Fruit fly (Drosophila melanogaster): Measurements from ENCODE around the gene Ir94b.
A peak's percentile ranks its signal among the peaks of the same experiment; 100 is the strongest.

Gene Ir94b

DNA sequence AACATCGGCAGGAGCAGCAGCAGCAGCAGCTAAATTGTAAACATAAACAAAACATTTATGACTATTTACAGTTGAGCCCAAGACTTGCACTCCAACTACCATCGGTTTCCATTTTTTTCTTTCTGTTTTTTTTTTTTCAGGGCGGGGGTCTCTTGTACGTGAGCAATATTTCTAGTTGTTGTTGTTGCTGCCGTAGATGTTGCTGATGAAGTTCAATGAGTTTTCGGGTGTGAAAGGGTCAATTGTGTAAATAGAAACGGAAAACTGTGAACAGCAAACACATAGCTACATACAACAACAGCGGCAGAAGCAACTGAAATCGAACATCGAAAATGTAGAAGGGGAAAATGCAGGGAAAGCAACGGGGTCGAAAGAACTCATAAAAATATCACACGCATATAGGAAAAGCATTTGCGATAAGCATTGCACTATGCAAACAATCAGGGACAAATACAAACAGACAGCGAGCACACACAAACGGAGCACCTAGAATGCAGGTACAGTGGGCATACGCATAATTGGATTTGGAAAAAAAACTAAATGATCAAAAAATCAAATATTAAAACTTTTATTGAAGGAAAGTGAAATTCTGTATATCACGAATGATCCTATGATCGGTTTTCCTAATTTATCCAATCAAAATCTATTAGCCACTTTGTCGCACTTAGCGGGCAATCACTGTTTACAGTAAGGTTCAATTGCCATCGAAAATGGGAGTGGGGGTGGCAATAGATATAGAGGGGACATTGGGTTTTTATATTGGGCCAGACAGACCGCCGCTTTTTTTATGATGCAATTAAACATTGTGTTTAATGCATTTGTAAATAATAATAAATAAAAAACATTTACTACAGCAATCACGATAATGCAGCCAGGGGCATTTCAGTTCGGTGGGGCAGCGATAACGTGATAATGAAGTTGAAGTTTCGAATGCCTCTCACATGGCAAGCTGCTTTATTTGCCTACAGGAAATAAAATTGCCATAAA lies 28.7 kb upstream of the Ir94b start (continued):
- TF ChIP-seq CG10959 (GFP tag; IDR thresholded peaks at IDR 0.05) = peak; percentile 81
- TF ChIP-seq CG32767 (GFP tag; IDR thresholded peaks at IDR 0.05) = peak; percentile 82
- TF ChIP-seq lov (optimal IDR thresholded peaks at IDR 0.05) = no peak
- TF ChIP-seq lov (GFP tag; IDR thresholded peaks at IDR 0.05) = peak; percentile 85
- TF ChIP-seq Fer3 (tag; optimal IDR thresholded peaks at IDR 0.05) = peak; percentile 54
- no peak for TF ChIP-seq insv (GFP tag; optimal IDR thresholded peaks at IDR 0.05)
- no peak for TF ChIP-seq pzg (GFP tag; optimal IDR thresholded peaks at IDR 0.05)
- TF ChIP-seq CG4854 (GFP tag; optimal IDR thresholded peaks at IDR 0.05) = peak; percentile 59
- TF ChIP-seq CG6689 (GFP tag; IDR thresholded peaks at IDR 0.05) = peak; percentile 85
- TF ChIP-seq dmrt11E (tag; optimal IDR thresholded peaks at IDR 0.05) = peak; percentile 87
- TF ChIP-seq disco-r (GFP tag; optimal IDR thresholded peaks at IDR 0.05) = no peak
- TF ChIP-seq CG1602 (GFP tag; optimal IDR thresholded peaks at IDR 0.05) = peak; percentile 54
- no peak for TF ChIP-seq Dref (GFP tag; IDR thresholded peaks at IDR 0.05)
- TF ChIP-seq CG9932 (GFP tag; IDR thresholded peaks at IDR 0.05) = no peak
- peak; percentile 85 for TF ChIP-seq CG1024 (GFP tag; IDR thresholded peaks at IDR 0.05)
- peak; percentile 3 for TF ChIP-seq YL-1 (GFP tag; optimal IDR thresholded peaks at IDR 0.05)
- no peak for TF ChIP-seq luna (GFP tag; optimal IDR thresholded peaks at IDR 0.05)
- TF ChIP-seq CHES-1-like (GFP tag; optimal IDR thresholded peaks at IDR 0.05) = peak; percentile 3
- peak; percentile 76 for TF ChIP-seq ATbp (GFP tag; optimal IDR thresholded peaks at IDR 0.05)
- TF ChIP-seq CG30431 (GFP tag; optimal IDR thresholded peaks at IDR 0.05) = peak; percentile 53
- TF ChIP-seq stwl (tag; optimal IDR thresholded peaks at IDR 0.05) = peak; percentile 44
- TF ChIP-seq peb (GFP tag; IDR thresholded peaks at IDR 0.05) = peak; percentile 85
- TF ChIP-seq Doc3 (GFP tag; IDR thresholded peaks at IDR 0.05; ENCODE audit: partially characterized antibody) = no peak
- peak; percentile 79; the same call in 3 of the 4 replicates for TF ChIP-seq Gug (GFP tag; IDR thresholded peaks at IDR 0.05)
- peak; percentile 23 for TF ChIP-seq maf-S (GFP tag; optimal IDR thresholded peaks at IDR 0.05)
- peak; percentile 73 for TF ChIP-seq Nf-YA (GFP tag; IDR thresholded peaks at IDR 0.05)
- TF ChIP-seq CoRest (tag; optimal IDR thresholded peaks at IDR 0.05) = peak; percentile 79
- no peak for TF ChIP-seq br (optimal IDR thresholded peaks at IDR 0.05)
- TF ChIP-seq CG4328 (GFP tag; optimal IDR thresholded peaks at IDR 0.05) = peak; percentile 17
- peak; percentile 74 for TF ChIP-seq CG13424 (tag; optimal IDR thresholded peaks at IDR 0.05)
- TF ChIP-seq CG15011 (GFP tag; optimal IDR thresholded peaks at IDR 0.05) = peak; percentile 9
- peak; percentile 83 for TF ChIP-seq Awh (GFP tag; IDR thresholded peaks at IDR 0.05)
- no peak for TF ChIP-seq Oaz (GFP tag; IDR thresholded peaks at IDR 0.05)
- TF ChIP-seq da (GFP tag; optimal IDR thresholded peaks at IDR 0.05) = peak; percentile 22
- TF ChIP-seq oc (tag; optimal IDR thresholded peaks at IDR 0.05) = peak; percentile 53
- no peak for TF ChIP-seq h (optimal IDR thresholded peaks at IDR 0.05)
- peak; percentile 46 for TF ChIP-seq btn (GFP tag; optimal IDR thresholded peaks at IDR 0.05)
- peak; percentile 81 for TF ChIP-seq CG8765 (GFP tag; IDR thresholded peaks at IDR 0.05)
- TF ChIP-seq jumu (GFP tag; optimal IDR thresholded peaks at IDR 0.05) = peak; percentile 80
- TF ChIP-seq CG14965 (GFP tag; optimal IDR thresholded peaks at IDR 0.05; ENCODE audit: borderline replicate concordance) = peak; percentile 28
- TF ChIP-seq psq (GFP tag; optimal IDR thresholded peaks at IDR 0.05) = peak; percentile 19
- TF ChIP-seq Abd-B (GFP tag; optimal IDR thresholded peaks at IDR 0.05) = peak; percentile 76
- peak; percentile 93 for TF ChIP-seq Xrp1 (GFP tag; IDR thresholded peaks at IDR 0.05)
- TF ChIP-seq Jarid2 (GFP tag; optimal IDR thresholded peaks at IDR 0.05) = peak; percentile 9
- peak; percentile 55 for TF ChIP-seq slp2 (GFP tag; optimal IDR thresholded peaks at IDR 0.05)
- peak; percentile 64 for TF ChIP-seq dimm (GFP tag; IDR thresholded peaks at IDR 0.05)
- TF ChIP-seq Atf3 (GFP tag; optimal IDR thresholded peaks at IDR 0.05) = peak; percentile 65
- TF ChIP-seq CG2889 (GFP tag; IDR thresholded peaks at IDR 0.05) = 0 out of 3 replicates have a peak, but pooled peaks have one; percentile 30
- TF ChIP-seq CG12391 (tag; optimal IDR thresholded peaks at IDR 0.05) = peak; percentile 80
- peak; percentile 51 for TF ChIP-seq CG11398 (GFP tag; optimal IDR thresholded peaks at IDR 0.05)

All from whole organism, embryonic.